Worm (Caenorhabditis elegans): ENCODE measurements around the gene C18D11.6.

DNA sequence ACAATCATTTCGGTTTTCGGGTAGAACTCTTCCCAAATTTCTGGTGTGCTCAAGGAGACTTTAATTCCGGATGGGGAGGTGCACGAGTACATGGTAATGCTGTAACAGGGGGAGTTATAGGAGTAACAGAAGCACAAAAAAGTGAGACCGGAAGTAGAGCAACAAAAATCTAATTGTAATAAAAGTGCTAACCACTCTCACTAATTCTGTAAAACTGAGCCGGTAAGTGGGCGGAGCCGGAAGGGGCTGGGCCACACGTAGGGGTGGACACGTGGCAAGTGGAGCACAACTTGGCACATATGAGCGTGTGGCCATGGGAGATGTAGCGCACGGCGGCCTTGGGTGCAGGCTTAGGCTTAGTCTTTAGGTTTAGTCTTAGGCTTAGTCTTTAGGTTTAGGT lies 24.4 kb upstream of the C18D11.6 start, which contains the start of gene tbx-38:
- TF ChIP-seq skn-1 (tag; optimal IDR thresholded peaks at IDR 0.05) (no peak), pqm-1 (tag; optimal IDR thresholded peaks at IDR 0.05) (no peak), sea-2 (GFP tag; optimal IDR thresholded peaks at IDR 0.05) (no peak), ama-1 (optimal IDR thresholded peaks at IDR 0.05) (no peak), fos-1 (tag; optimal IDR thresholded peaks at IDR 0.05) (no peak), ZK546.5 (tag; optimal IDR thresholded peaks at IDR 0.05) (no peak), R02D3.7 (tag; optimal IDR thresholded peaks at IDR 0.05) (no peak), tbx-2 (tag; optimal IDR thresholded peaks at IDR 0.05) (no peak), lin-15B (tag; optimal IDR thresholded peaks at IDR 0.05) (no peak), nhr-11 (tag; optimal IDR thresholded peaks at IDR 0.05) (no peak), nfya-1 (tag; optimal IDR thresholded peaks at IDR 0.05; ENCODE audit: insufficient read depth) (no peak), ceh-9 (tag; optimal IDR thresholded peaks at IDR 0.05) (no peak)

All from whole organism, L3 larva.